Fruit fly (Drosophila melanogaster) whole organism, embryonic: ENCODE measurements around the gene QC.

Source experiments
- C15 ChIP-seq: fragments of 200-800 bp; sonication (Bioruptor generic); IDR thresholded peaks from 3 replicates; pipeline ENCODE4 v1.3.6; 2022; ENCODE audit warnings: missing biosample characterization, missing genetic modification characterization
- CG10654 ChIP-seq: fragments of 200-800 bp; sonication (Bioruptor generic); optimal IDR thresholded peaks from 2 replicates; lab custom pipeline; 2016; ENCODE audit warnings: missing biosample characterization, missing genetic modification characterization
- CG13424 ChIP-seq: fragments of 200-800 bp; sonication (Bioruptor generic); optimal IDR thresholded peaks from 2 replicates; lab custom pipeline; 2019; ENCODE audit warnings: missing biosample characterization, mild to moderate bottlenecking, missing genetic modification characterization, moderate library complexity
- CG18619 ChIP-seq: fragments of 200-800 bp; sonication (Bioruptor generic); optimal IDR thresholded peaks from 3 replicates; lab custom pipeline; 2017; ENCODE audit warnings: missing biosample characterization, mild to moderate bottlenecking, missing genetic modification characterization
- CG3847 ChIP-seq: fragments of 200-800 bp; sonication (Bioruptor generic); IDR thresholded peaks from 2 replicates; pipeline ENCODE4 v1.3.6; 2022; ENCODE audit warnings: missing biosample characterization, missing genetic modification characterization
- CG9609 ChIP-seq: fragments of 200-800 bp; sonication (Bioruptor generic); optimal IDR thresholded peaks from 3 replicates; lab custom pipeline; 2016; ENCODE audit warnings: missing biosample characterization, missing genetic modification characterization
- bigmax ChIP-seq: fragments of 200-800 bp; sonication (Bioruptor generic); optimal IDR thresholded peaks from 2 replicates; lab custom pipeline; 2018; ENCODE audit warnings: missing biosample characterization, mild to moderate bottlenecking, missing genetic modification characterization
- grau ChIP-seq: fragments of 200-800 bp; optimal IDR thresholded peaks from 3 replicates; lab custom pipeline; 2019; ENCODE audit warnings: missing biosample characterization, mild to moderate bottlenecking, missing genetic modification characterization, moderate library complexity
- pb ChIP-seq: fragments of 200-800 bp; sonication (Bioruptor generic); optimal IDR thresholded peaks from 3 replicates; lab custom pipeline; 2016; ENCODE audit warnings: missing biosample characterization, missing genetic modification characterization

- TF ChIP-seq grau (no peak), CG18619 (GFP tag; lab: Kevin White, UChicago) (no peak), pb (GFP tag; lab: Kevin White, UChicago) (no peak), CG9609 (GFP tag; lab: Kevin White, UChicago) (no peak), bigmax (GFP tag; lab: Kevin White, UChicago) (no peak), C15 (no peak), CG3847 (GFP tag; lab: Robert Waterston, UW) (no peak), CG13424 (tag; lab: Kevin White, UChicago) (no peak), CG10654 (no peak)
Observed at dm6 chr3L:5891114-5891513, 11.1 kb downstream of the QC start.
